Worm (Caenorhabditis elegans): ENCODE results near the gene abu-14.

Gene abu-14

DNA sequence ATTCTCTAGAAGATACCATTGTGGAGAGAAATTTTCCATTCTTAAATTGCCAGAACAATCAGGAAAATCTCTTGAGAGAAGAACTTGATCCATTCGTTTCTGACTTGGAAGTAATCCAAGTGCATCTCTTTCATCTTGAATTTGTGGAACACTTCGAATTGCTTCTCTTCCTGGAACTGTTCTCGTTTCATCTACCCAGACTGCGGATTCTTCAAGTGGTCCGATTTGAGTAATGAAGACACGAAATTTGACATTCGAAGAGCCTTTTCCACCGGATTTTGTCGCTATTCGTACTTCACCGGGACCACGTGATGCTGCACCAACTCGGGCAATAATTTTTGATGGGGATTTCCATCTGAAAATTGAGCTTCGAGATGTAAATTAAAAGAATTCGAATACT lies 50.5 kb downstream of the abu-14 start:
- no peak for TF ChIP-seq ztf-11 (tag; optimal IDR thresholded peaks at IDR 0.05)
- no peak for TF ChIP-seq ceh-28 (tag; optimal IDR thresholded peaks at IDR 0.05)
- TF ChIP-seq elt-2 (tag; optimal IDR thresholded peaks at IDR 0.05): no peak
- no peak for TF ChIP-seq sea-2 (GFP tag; optimal IDR thresholded peaks at IDR 0.05)
- TF ChIP-seq nhr-237 (tag; optimal IDR thresholded peaks at IDR 0.05): no peak
- no peak for TF ChIP-seq R02D3.7 (tag; optimal IDR thresholded peaks at IDR 0.05)
- no peak for TF ChIP-seq zag-1 (tag; optimal IDR thresholded peaks at IDR 0.05)
- no peak for TF ChIP-seq egl-5 (tag; optimal IDR thresholded peaks at IDR 0.05)
- TF ChIP-seq nhr-77 (tag; optimal IDR thresholded peaks at IDR 0.05): no peak
- no peak for TF ChIP-seq lin-15B (tag; optimal IDR thresholded peaks at IDR 0.05)
- TF ChIP-seq unc-62 (GFP tag; optimal IDR thresholded peaks at IDR 0.05): no peak
- no peak for TF ChIP-seq snpc-4 (tag; optimal IDR thresholded peaks at IDR 0.05)
- TF ChIP-seq unc-39 (tag; optimal IDR thresholded peaks at IDR 0.05): no peak
- no peak for TF ChIP-seq fkh-10 (GFP tag; optimal IDR thresholded peaks at IDR 0.05)
- no peak for TF ChIP-seq lsy-12 (tag; optimal IDR thresholded peaks at IDR 0.05)
- no peak for TF ChIP-seq jun-1 (tag; optimal IDR thresholded peaks at IDR 0.05)
- TF ChIP-seq mml-1 (tag; optimal IDR thresholded peaks at IDR 0.05): no peak
